Fruit fly (Drosophila melanogaster) whole organism, embryonic: Measurements from ENCODE around the gene Gr98c.
A peak's percentile ranks its signal among the peaks of the same experiment; 100 is the strongest.

ENCODE experiments used
- Adf1 ChIP-seq: fragments of 200-800 bp; sonication (Bioruptor generic); IDR thresholded peaks from 2 replicates; pipeline ENCODE4 v1.3.6; 2022; ENCODE audit warnings: missing biosample characterization, missing genetic modification characterization
- B-H2 ChIP-seq: fragments of 200-800 bp; sonication (Bioruptor generic); optimal IDR thresholded peaks from 2 replicates; lab custom pipeline; 2018; ENCODE audit warnings: missing biosample characterization, mild to moderate bottlenecking, missing genetic modification characterization
- Bdp1 ChIP-seq: fragments of 200-800 bp; sonication (Bioruptor generic); optimal IDR thresholded peaks from 3 replicates; lab custom pipeline; 2016; ENCODE audit warnings: missing biosample characterization, missing genetic modification characterization
- CG10274 ChIP-seq: fragments of 200-800 bp; sonication (Bioruptor generic); optimal IDR thresholded peaks from 3 replicates; lab custom pipeline; 2017; ENCODE audit warnings: missing biosample characterization, mild to moderate bottlenecking, missing genetic modification characterization
- CG10462 ChIP-seq: fragments of 200-800 bp; sonication (Bioruptor generic); optimal IDR thresholded peaks from 2 replicates; lab custom pipeline; 2016; ENCODE audit warnings: missing biosample characterization, missing genetic modification characterization
- CG14860 ChIP-seq: fragments of 200-800 bp; sonication (Bioruptor generic); IDR thresholded peaks from 3 replicates; pipeline ENCODE4 v1.3.6; 2022; ENCODE audit warnings: missing biosample characterization, missing genetic modification characterization; ENCODE audit not compliant: partially characterized antibody
- CG16779 ChIP-seq: fragments of 200-800 bp; sonication (Bioruptor generic); IDR thresholded peaks from 2 replicates; pipeline ENCODE4 v1.3.6; 2022; ENCODE audit warnings: missing biosample characterization, missing genetic modification characterization
- CG17361 ChIP-seq: fragments of 200-800 bp; sonication (Bioruptor generic); IDR thresholded peaks from 3 replicates; pipeline ENCODE4 v1.3.6; 2022; ENCODE audit warnings: missing biosample characterization, missing genetic modification characterization
- CG18476 ChIP-seq: fragments of 200-800 bp; sonication (Bioruptor generic); optimal IDR thresholded peaks from 2 replicates; lab custom pipeline; 2016; ENCODE audit warnings: missing biosample characterization, mild to moderate bottlenecking, missing genetic modification characterization
- CG30403 ChIP-seq: fragments of 200-800 bp; sonication (Bioruptor generic); optimal IDR thresholded peaks from 3 replicates; lab custom pipeline; 2016; ENCODE audit warnings: missing biosample characterization, missing genetic modification characterization
- CG3281 ChIP-seq: fragments of 200-800 bp; sonication (Bioruptor generic); optimal IDR thresholded peaks from 3 replicates; lab custom pipeline; 2017; ENCODE audit warnings: missing biosample characterization, mild to moderate bottlenecking, missing genetic modification characterization
- CG3407 ChIP-seq: fragments of 200-800 bp; sonication (Bioruptor generic); optimal IDR thresholded peaks from 2 replicates; lab custom pipeline; 2018; ENCODE audit warnings: missing biosample characterization, mild to moderate bottlenecking, missing genetic modification characterization
- CG3726 ChIP-seq: fragments of 200-800 bp; sonication (Bioruptor generic); IDR thresholded peaks from 3 replicates; pipeline ENCODE4, ENCODE4 v1.3.6; 2022; ENCODE audit warnings: missing biosample characterization, missing genetic modification characterization
- CG4404 ChIP-seq: fragments of 200-800 bp; sonication (Bioruptor generic); IDR thresholded peaks from 2 replicates; pipeline ENCODE4 v1.3.6; 2022; ENCODE audit warnings: missing biosample characterization, missing genetic modification characterization
- CG5245 ChIP-seq: fragments of 200-800 bp; sonication (Bioruptor generic); optimal IDR thresholded peaks from 3 replicates; lab custom pipeline; 2016; ENCODE audit warnings: missing biosample characterization, missing genetic modification characterization
- CG7372 ChIP-seq: fragments of 200-800 bp; sonication (Bioruptor generic); IDR thresholded peaks from 2 replicates; pipeline ENCODE4 v1.3.6; 2022; ENCODE audit warnings: missing biosample characterization, missing genetic modification characterization
- CG7963 ChIP-seq: fragments of 200-800 bp; sonication (Bioruptor generic); IDR thresholded peaks from 3 replicates; pipeline ENCODE4 v1.3.6; 2022; ENCODE audit warnings: missing biosample characterization, missing genetic modification characterization; ENCODE audit not compliant: partially characterized antibody
- CG8359 ChIP-seq: fragments of 200-800 bp; sonication (Bioruptor generic); optimal IDR thresholded peaks from 2 replicates; lab custom pipeline; 2017; ENCODE audit warnings: missing biosample characterization, mild to moderate bottlenecking, missing genetic modification characterization, borderline replicate concordance
- CG9932 ChIP-seq: fragments of 200-800 bp; sonication (Bioruptor generic); IDR thresholded peaks from 2 replicates; pipeline ENCODE4 v1.3.6; 2022; ENCODE audit warnings: missing biosample characterization, missing genetic modification characterization
- CrebB ChIP-seq: fragments of 200-800 bp; sonication (Bioruptor generic); optimal IDR thresholded peaks from 3 replicates; lab custom pipeline; 2018; ENCODE audit warnings: missing biosample characterization, mild to moderate bottlenecking, missing genetic modification characterization
- Dip2 ChIP-seq: fragments of 200-800 bp; sonication (Bioruptor generic); IDR thresholded peaks from 2 replicates; pipeline ENCODE4 v1.3.6; 2022; ENCODE audit warnings: missing biosample characterization, missing genetic modification characterization
- Dll ChIP-seq: fragments of 200-800 bp; sonication (Bioruptor generic); IDR thresholded peaks from 4 replicates; pipeline ENCODE4 v1.3.6; 2022; ENCODE audit warnings: missing biosample characterization, missing genetic modification characterization; ENCODE audit not compliant: partially characterized antibody
- Ets97D ChIP-seq: fragments of 200-800 bp; sonication (Bioruptor generic); optimal IDR thresholded peaks from 3 replicates; lab custom pipeline; 2016; ENCODE audit warnings: missing biosample characterization, missing genetic modification characterization
- GATAe ChIP-seq: fragments of 200-800 bp; sonication (Bioruptor generic); conservative IDR thresholded peaks from 2 replicates; pipeline ENCODE4 v1.3.6; 2022; ENCODE audit warnings: missing biosample characterization, missing genetic modification characterization
- Hr78 ChIP-seq, 2 experiments: fragments of 200-800 bp in 1 of 2; fragments of >200 bp in 1 of 2; sonication (Bioruptor generic) in 1 of 2; optimal IDR thresholded peaks; 2 replicates each; lab custom pipeline; 2017 to 2019; ENCODE audit warnings: missing biosample characterization in 2 of 2, missing genetic modification characterization in 2 of 2, mild to moderate bottlenecking in 1 of 2, moderate library complexity in 1 of 2
- Poxn ChIP-seq: fragments of 200-800 bp; sonication (Bioruptor generic); IDR thresholded peaks from 2 replicates; pipeline ENCODE4 v1.3.6; 2022; ENCODE audit warnings: missing biosample characterization, missing genetic modification characterization
- Ptx1 ChIP-seq: fragments of 200-800 bp; sonication (Bioruptor generic); IDR thresholded peaks from 2 replicates; pipeline ENCODE4 v1.3.6; 2022; ENCODE audit warnings: missing biosample characterization, missing genetic modification characterization
- Ravus ChIP-seq: fragments of 200-800 bp; sonication (Bioruptor generic); IDR thresholded peaks from 2 replicates; pipeline ENCODE4 v1.3.6; 2022; ENCODE audit warnings: missing biosample characterization, missing genetic modification characterization
- Sin3A ChIP-seq: fragments of >200 bp; optimal IDR thresholded peaks from 2 replicates; lab custom pipeline; 2018
- Stat92E ChIP-seq, 3 experiments: fragments of >200 bp in 2 of 3; fragments of 200-800 bp in 1 of 3; sonication (Bioruptor generic) in 1 of 3; optimal IDR thresholded peaks; 2 replicates each; lab custom pipeline; 2017 to 2019; ENCODE audit warnings: missing biosample characterization in 3 of 3, missing genetic modification characterization in 3 of 3, mild to moderate bottlenecking in 1 of 3, moderate library complexity in 1 of 3
- TFAM ChIP-seq: fragments of 200-800 bp; sonication (Bioruptor generic); optimal IDR thresholded peaks from 2 replicates; lab custom pipeline; 2017; ENCODE audit warnings: missing biosample characterization, missing genetic modification characterization, inconsistent platforms
- cad ChIP-seq: fragments of >200 bp; optimal IDR thresholded peaks from 2 replicates; lab custom pipeline; 2017; ENCODE audit warnings: missing biosample characterization, missing genetic modification characterization
- crp ChIP-seq, 2 experiments: fragments of 200-800 bp; sonication (Bioruptor generic); optimal IDR thresholded peaks; 2 replicates in 1 of 2; 3 replicates in 1 of 2; lab custom pipeline; 2017; ENCODE audit warnings: missing biosample characterization in 2 of 2, missing genetic modification characterization in 2 of 2, mild to moderate bottlenecking in 1 of 2, moderate library complexity in 1 of 2
- cwo ChIP-seq: fragments of 200-800 bp; sonication (Bioruptor generic); optimal IDR thresholded peaks from 3 replicates; lab custom pipeline; 2017; ENCODE audit warnings: missing biosample characterization, missing genetic modification characterization, mild to moderate bottlenecking, moderate library complexity, missing genetic modification reagents
- dan ChIP-seq: fragments of 200-800 bp; sonication (Bioruptor generic); IDR thresholded peaks from 2 replicates; pipeline ENCODE4 v1.3.6; 2022; ENCODE audit warnings: missing biosample characterization, missing genetic modification characterization
- dmrt99B ChIP-seq: fragments of 200-800 bp; sonication (Bioruptor generic); optimal IDR thresholded peaks from 2 replicates; lab custom pipeline; 2018; ENCODE audit warnings: missing biosample characterization, mild to moderate bottlenecking, missing genetic modification characterization, moderate library complexity
- gcm ChIP-seq: fragments of 200-800 bp; sonication (Bioruptor generic); optimal IDR thresholded peaks from 2 replicates; lab custom pipeline; 2019; ENCODE audit warnings: missing biosample characterization, mild to moderate bottlenecking, missing genetic modification characterization, moderate library complexity
- gsb ChIP-seq: fragments of 200-800 bp; sonication (Bioruptor generic); IDR thresholded peaks from 2 replicates; pipeline ENCODE4 v1.3.6; 2022; ENCODE audit warnings: missing biosample characterization, missing genetic modification characterization
- hkb ChIP-seq, 2 experiments: fragments of 200-800 bp in 1 of 2; fragments of >200 bp in 1 of 2; sonication (Bioruptor generic) in 1 of 2; IDR thresholded peaks in 1 of 2; optimal IDR thresholded peaks in 1 of 2; 2 replicates each; pipeline versions ENCODE4 v1.3.6 to Lab custom; 2017 to 2022; ENCODE audit warnings: missing biosample characterization in 1 of 2, missing genetic modification characterization in 1 of 2
- p53 ChIP-seq: fragments of 200-800 bp; sonication (Bioruptor generic); optimal IDR thresholded peaks from 2 replicates; lab custom pipeline; 2016; ENCODE audit warnings: missing biosample characterization, missing genetic modification characterization
- pan ChIP-seq, 4 experiments: fragments of >200 bp in 3 of 4; fragments of 200-800 bp in 1 of 4; sonication (Bioruptor generic) in 1 of 4; optimal IDR thresholded peaks in 3 of 4; IDR thresholded peaks in 1 of 4; 2 replicates each; pipeline versions ENCODE4 v1.3.6 to Lab custom; 2017 to 2022; ENCODE audit warnings: missing biosample characterization in 2 of 4, missing genetic modification characterization in 2 of 4, mixed read lengths in 1 of 4
- psq ChIP-seq: fragments of 200-800 bp; sonication (Bioruptor generic); optimal IDR thresholded peaks from 2 replicates; lab custom pipeline; 2017; ENCODE audit warnings: missing biosample characterization, missing genetic modification characterization
- repo ChIP-seq: fragments of 200-800 bp; sonication (Bioruptor generic); optimal IDR thresholded peaks from 2 replicates; lab custom pipeline; 2016; ENCODE audit warnings: missing biosample characterization, missing genetic modification characterization
- seq ChIP-seq: fragments of 200-800 bp; sonication (Bioruptor generic); IDR thresholded peaks from 2 replicates; pipeline ENCODE4 v1.3.6; 2022; ENCODE audit warnings: missing biosample characterization, missing genetic modification characterization
- slbo ChIP-seq: fragments of 200-800 bp; sonication (Bioruptor generic); IDR thresholded peaks from 2 replicates; pipeline ENCODE4 v1.3.6; 2022; ENCODE audit warnings: missing biosample characterization, missing genetic modification characterization
- slp2 ChIP-seq: fragments of 200-800 bp; sonication (Bioruptor generic); optimal IDR thresholded peaks from 2 replicates; lab custom pipeline; 2016; ENCODE audit warnings: missing biosample characterization, missing genetic modification characterization
- sna ChIP-seq: fragments of 200-800 bp; sonication (Bioruptor generic); IDR thresholded peaks from 2 replicates; pipeline ENCODE4 v1.3.6; 2022; ENCODE audit warnings: missing biosample characterization, missing genetic modification characterization; ENCODE audit not compliant: partially characterized antibody
- sr ChIP-seq: fragments of 200-800 bp; sonication (Bioruptor generic); IDR thresholded peaks from 3 replicates; pipeline ENCODE4 v1.3.6; 2022; ENCODE audit warnings: missing biosample characterization, missing genetic modification characterization
- tgo ChIP-seq: fragments of 200-800 bp; sonication (Bioruptor generic); IDR thresholded peaks from 3 replicates; pipeline ENCODE4 v1.3.6; 2022; ENCODE audit warnings: missing biosample characterization, missing genetic modification characterization
- ttk ChIP-seq: fragments of 200-800 bp; sonication (Bioruptor generic); IDR thresholded peaks from 2 replicates; pipeline ENCODE4 v2.1.2; 2022; ENCODE audit warnings: missing biosample characterization, missing genetic modification characterization
- usp ChIP-seq: fragments of >200 bp; optimal IDR thresholded peaks from 2 replicates; lab custom pipeline; 2017; ENCODE audit warnings: missing biosample characterization, missing genetic modification characterization

The Gr98c gene

dm6 chr3R:27553921-27554320 lies 9.7 kb downstream of the Gr98c start (continued):
- TF ChIP-seq dmrt99B (tag; lab: Kevin White, UChicago) = no peak
- TF ChIP-seq ttk (GFP tag; lab: Robert Waterston, UW) = peak; percentile 74
- TF ChIP-seq slbo (GFP tag; lab: Robert Waterston, UW) = no peak
- no peak for TF ChIP-seq hkb (optimal IDR thresholded peaks at IDR 0.05; lab: Kevin White, UChicago)
- peak; percentile 76 for TF ChIP-seq hkb (GFP tag; IDR thresholded peaks at IDR 0.05; lab: Robert Waterston, UW)
- no peak for TF ChIP-seq CrebB (tag; lab: Kevin White, UChicago)
- no peak for TF ChIP-seq CG7963 (GFP tag; lab: Robert Waterston, UW)
- TF ChIP-seq pan (optimal IDR thresholded peaks at IDR 0.05; lab: Kevin White, UChicago) = no peak
- TF ChIP-seq pan (GFP tag; optimal IDR thresholded peaks at IDR 0.05 in 1 of 2, IDR thresholded peaks at IDR 0.05 in 1 of 2) = peak in 1 of 2 experiments; percentile 68
- peak; percentile 57 for TF ChIP-seq tgo (GFP tag; lab: Robert Waterston, UW)
- TF ChIP-seq CG14860 (GFP tag; lab: Robert Waterston, UW) = no peak
- peak; percentile 26 for TF ChIP-seq gcm (GFP tag; lab: Kevin White, UChicago)
- TF ChIP-seq CG30403 (GFP tag; lab: Kevin White, UChicago) = peak; percentile 58
- TF ChIP-seq CG4404 = peak; percentile 45; the same call in 1 of the 2 replicates
- TF ChIP-seq CG10462 = no peak
- no peak for TF ChIP-seq repo (GFP tag; lab: Kevin White, UChicago)
- 0 out of 3 replicates have a peak, but pooled peaks have one; percentile 30 for TF ChIP-seq CG3726
- no peak for TF ChIP-seq Dip2 (GFP tag; lab: Robert Waterston, UW)
- no peak for TF ChIP-seq p53 (GFP tag; lab: Kevin White, UChicago)
- 0 out of 2 replicates have a peak, but pooled peaks have one; percentile 12 for TF ChIP-seq seq (GFP tag; lab: Robert Waterston, UW)
- no peak for TF ChIP-seq Dll
- TF ChIP-seq GATAe (GFP tag; lab: Robert Waterston, UW) = no peak
- no peak for TF ChIP-seq Poxn (GFP tag; lab: Robert Waterston, UW)
- peak; percentile 50; the same call in 2 of the 3 replicates for TF ChIP-seq CG17361 (GFP tag; lab: Robert Waterston, UW)
- no peak for TF ChIP-seq sr (GFP tag; lab: Robert Waterston, UW)
- no peak for TF ChIP-seq CG10274 (GFP tag; lab: Kevin White, UChicago)
- TF ChIP-seq Bdp1 = no peak
- no peak for TF ChIP-seq CG16779
- no peak for TF ChIP-seq usp (GFP tag; lab: Kevin White, UChicago)
- TF ChIP-seq Ptx1 = peak; percentile 62
- no peak for TF ChIP-seq cwo
- no peak for TF ChIP-seq CG18476
- no peak for TF ChIP-seq crp (GFP tag; optimal IDR thresholded peaks at IDR 0.05; lab: Kevin White, UChicago)
- TF ChIP-seq slp2 (GFP tag; lab: Kevin White, UChicago) = no peak
- no peak for TF ChIP-seq TFAM (GFP tag; lab: Kevin White, UChicago)
- TF ChIP-seq CG3407 = peak; percentile 23
- no peak for TF ChIP-seq B-H2
- TF ChIP-seq CG9932 (GFP tag; lab: Robert Waterston, UW) = no peak
- TF ChIP-seq Ravus = no peak
- no peak for TF ChIP-seq Hr78 (GFP tag; optimal IDR thresholded peaks at IDR 0.05; lab: Kevin White, UChicago)
- no peak for TF ChIP-seq cad (GFP tag; lab: Kevin White, UChicago)
- no peak for TF ChIP-seq sna
- TF ChIP-seq Ets97D = no peak
- no peak for TF ChIP-seq psq (GFP tag; lab: Kevin White, UChicago)
- no peak for TF ChIP-seq Sin3A (lab: Kevin White, UChicago)
- peak; percentile 47 for TF ChIP-seq CG5245 (GFP tag; lab: Kevin White, UChicago)
- no peak for TF ChIP-seq CG3281 (GFP tag; lab: Kevin White, UChicago)
- no peak for TF ChIP-seq gsb (GFP tag; lab: Robert Waterston, UW)
- no peak for TF ChIP-seq CG7372 (GFP tag; lab: Robert Waterston, UW)
- TF ChIP-seq CG8359 (GFP tag; lab: Kevin White, UChicago) = no peak
- no peak for TF ChIP-seq dan
- no peak for TF ChIP-seq Stat92E (GFP tag; optimal IDR thresholded peaks at IDR 0.05; lab: Kevin White, UChicago)
- no peak for TF ChIP-seq Adf1 (GFP tag; lab: Robert Waterston, UW)
